Fruit fly (Drosophila melanogaster) whole organism, wandering third instar larva: Measurements from ENCODE around the gene PGRP-LA.

ENCODE experiments used
- Abd-B ChIP-seq: fragments of >200 bp; optimal IDR thresholded peaks from 2 replicates; lab custom pipeline; 2017; ENCODE audit warnings: missing biosample characterization, missing genetic modification characterization
- CG32264 ChIP-seq: fragments of 200-800 bp; sonication (Bioruptor generic); optimal IDR thresholded peaks from 2 replicates; lab custom pipeline; 2016; ENCODE audit warnings: missing biosample characterization, missing genetic modification characterization
- CG9705 ChIP-seq: fragments of 200-800 bp; sonication (Bioruptor generic); optimal IDR thresholded peaks from 2 replicates; lab custom pipeline; 2018; ENCODE audit warnings: missing biosample characterization, mild to moderate bottlenecking, missing genetic modification characterization
- CrebA ChIP-seq: fragments of 200-800 bp; sonication (Bioruptor generic); optimal IDR thresholded peaks from 2 replicates; lab custom pipeline; 2016; ENCODE audit warnings: missing biosample characterization, mild to moderate bottlenecking, missing genetic modification characterization, borderline replicate concordance
- Dfd ChIP-seq: fragments of >200 bp; optimal IDR thresholded peaks from 2 replicates; lab custom pipeline; 2017; ENCODE audit warnings: missing biosample characterization, missing genetic modification characterization
- GATAd ChIP-seq: sonication (Bioruptor generic); optimal IDR thresholded peaks from 2 replicates; lab custom pipeline; 2016; ENCODE audit warnings: missing biosample characterization, missing genetic modification characterization
- HLH106 ChIP-seq: fragments of 200-800 bp; optimal IDR thresholded peaks from 3 replicates; lab custom pipeline; 2019; ENCODE audit warnings: missing biosample characterization, mild to moderate bottlenecking, missing genetic modification characterization, moderate library complexity
- Hnf4 ChIP-seq: fragments of 200-800 bp; sonication (Bioruptor generic); optimal IDR thresholded peaks from 2 replicates; lab custom pipeline; 2016; ENCODE audit warnings: missing biosample characterization, mild to moderate bottlenecking, missing genetic modification characterization
- Hr78 ChIP-seq: fragments of >200 bp; optimal IDR thresholded peaks from 2 replicates; lab custom pipeline; 2017; ENCODE audit warnings: missing biosample characterization, missing genetic modification characterization
- Hr83 ChIP-seq: fragments of 200-300 bp; sonication (Bioruptor generic); optimal IDR thresholded peaks from 2 replicates; lab custom pipeline; 2016; ENCODE audit warnings: missing biosample characterization, mild to moderate bottlenecking, missing genetic modification characterization, moderate library complexity; ENCODE audit not compliant: poor library complexity, severe bottlenecking
- Jra ChIP-seq: sonication (Bioruptor generic); optimal IDR thresholded peaks from 2 replicates; lab custom pipeline; 2016; ENCODE audit warnings: missing biosample characterization, missing genetic modification characterization
- Myc ChIP-seq: fragments of >200 bp; optimal IDR thresholded peaks from 2 replicates; lab custom pipeline; 2017
- OdsH ChIP-seq: fragments of 200-800 bp; sonication (Bioruptor generic); optimal IDR thresholded peaks from 2 replicates; lab custom pipeline; 2016; ENCODE audit warnings: missing biosample characterization, mild to moderate bottlenecking, missing genetic modification characterization
- Rel ChIP-seq, 2 experiments: fragments of 200-800 bp; sonication (Bioruptor generic) in 1 of 2; optimal IDR thresholded peaks; 2 replicates in 1 of 2; 3 replicates in 1 of 2; lab custom pipeline; 2016 to 2019; ENCODE audit warnings: mild to moderate bottlenecking in 2 of 2, missing biosample characterization in 2 of 2, missing genetic modification characterization in 2 of 2, moderate library complexity in 1 of 2
- Sp1 ChIP-seq: fragments of 200-800 bp; sonication (Bioruptor generic); optimal IDR thresholded peaks from 3 replicates; lab custom pipeline; 2019; ENCODE audit warnings: missing biosample characterization, mild to moderate bottlenecking, missing genetic modification characterization, moderate library complexity
- br ChIP-seq: fragments of 200-800 bp; sonication (Bioruptor generic); optimal IDR thresholded peaks from 2 replicates; lab custom pipeline; 2016; ENCODE audit warnings: missing biosample characterization, missing genetic modification characterization
- brk ChIP-seq: fragments of 200-800 bp; sonication (Bioruptor generic); optimal IDR thresholded peaks from 2 replicates; lab custom pipeline; 2016; ENCODE audit warnings: missing biosample characterization, mild to moderate bottlenecking, missing genetic modification characterization
- dl ChIP-seq, 2 experiments: fragments of 175-275, 200-275 bp in 1 of 2; fragments of 200-275 bp in 1 of 2; sonication (Bioruptor generic); optimal IDR thresholded peaks; lab custom pipeline; 2018; ENCODE audit warnings: mild to moderate bottlenecking in 2 of 2, missing biosample characterization in 2 of 2, missing genetic modification characterization in 2 of 2, moderate library complexity in 2 of 2; ENCODE audit not compliant: partially characterized antibody in 2 of 2, insufficient read depth in 1 of 2
- dmrt93B ChIP-seq: fragments of 200-800 bp; sonication (Bioruptor generic); optimal IDR thresholded peaks from 2 replicates; lab custom pipeline; 2018; ENCODE audit warnings: missing biosample characterization, mild to moderate bottlenecking, missing genetic modification characterization
- dsf ChIP-seq: sonication (Bioruptor generic); optimal IDR thresholded peaks from 2 replicates; lab custom pipeline; 2016; ENCODE audit warnings: missing biosample characterization, missing genetic modification characterization, borderline replicate concordance
- foxo ChIP-seq, 2 experiments: fragments of 200-800 bp; sonication (Bioruptor generic); optimal IDR thresholded peaks; 2 replicates in 1 of 2; 3 replicates in 1 of 2; lab custom pipeline; 2016 to 2017; ENCODE audit warnings: missing biosample characterization in 2 of 2, missing genetic modification characterization in 2 of 2
- fru ChIP-seq: fragments of 200-800 bp; sonication (Bioruptor generic); optimal IDR thresholded peaks from 3 replicates; lab custom pipeline; 2016; ENCODE audit warnings: missing biosample characterization, mild to moderate bottlenecking, missing genetic modification characterization
- h ChIP-seq: fragments of 200-800 bp; sonication (Bioruptor generic); optimal IDR thresholded peaks from 3 replicates; lab custom pipeline; 2016; ENCODE audit warnings: missing biosample characterization, mild to moderate bottlenecking, missing genetic modification characterization
- jim ChIP-seq: fragments of 175-275, 200-325 bp; sonication (Bioruptor generic); optimal IDR thresholded peaks from 2 replicates; lab custom pipeline; 2016; ENCODE audit warnings: missing biosample characterization, mild to moderate bottlenecking, missing genetic modification characterization
- lola ChIP-seq: fragments of >200 bp; optimal IDR thresholded peaks from 2 replicates; lab custom pipeline; 2017; ENCODE audit warnings: missing biosample characterization, missing genetic modification characterization
- psq ChIP-seq: fragments of 200-800 bp; sonication (Bioruptor generic); optimal IDR thresholded peaks from 3 replicates; lab custom pipeline; 2017; ENCODE audit warnings: missing biosample characterization, mild to moderate bottlenecking, missing genetic modification characterization, moderate library complexity
- rgr ChIP-seq: fragments of 200-800 bp; sonication (Bioruptor generic); optimal IDR thresholded peaks from 3 replicates; lab custom pipeline; 2016; ENCODE audit warnings: missing biosample characterization, mild to moderate bottlenecking, missing genetic modification characterization
- sage ChIP-seq: fragments of 200-800 bp; sonication (Bioruptor generic); optimal IDR thresholded peaks from 2 replicates; lab custom pipeline; 2016; ENCODE audit warnings: missing biosample characterization, mild to moderate bottlenecking, missing genetic modification characterization
- sv ChIP-seq: fragments of 200-800 bp; sonication (Bioruptor generic); optimal IDR thresholded peaks from 3 replicates; lab custom pipeline; 2016; ENCODE audit warnings: missing biosample characterization, missing genetic modification characterization
- tai ChIP-seq: sonication (Bioruptor generic); optimal IDR thresholded peaks from 2 replicates; lab custom pipeline; 2016; ENCODE audit warnings: missing biosample characterization, missing genetic modification characterization
- usp ChIP-seq: fragments of >200 bp; optimal IDR thresholded peaks from 2 replicates; lab custom pipeline; 2017; ENCODE audit warnings: missing biosample characterization, missing genetic modification characterization
- woc ChIP-seq: sonication (Bioruptor generic); optimal IDR thresholded peaks from 2 replicates; lab custom pipeline; 2016; ENCODE audit warnings: missing biosample characterization, mild to moderate bottlenecking, missing genetic modification characterization

The PGRP-LA gene

dm6 chr3L:9333745-9334382, at the start of gene PGRP-LA:
Gene PGRP-LA (plus strand): TSS chr3L:9334332.
- TF ChIP-seq CG9705 (GFP tag; lab: Kevin White, UChicago) = no peak
- peak; percentile 18 for TF ChIP-seq HLH106
- peak; percentile 32 for TF ChIP-seq Myc (lab: Kevin White, UChicago)
- TF ChIP-seq foxo (GFP tag; optimal IDR thresholded peaks at IDR 0.05; lab: Kevin White, UChicago) = peak in 1 of 2 experiments; percentile 2

- TF ChIP-seq psq (GFP tag; lab: Kevin White, UChicago) (no peak), usp (no peak), OdsH (GFP tag; lab: Kevin White, UChicago) (no peak), brk (no peak), jim (GFP tag; lab: Kevin White, UChicago) (no peak), Abd-B (GFP tag; lab: Kevin White, UChicago) (no peak), Hr83 (GFP tag; lab: Kevin White, UChicago) (no peak), dl (GFP tag; optimal IDR thresholded peaks at IDR 0.05; lab: Kevin White, UChicago; ENCODE audit: insufficient read depth in 1 of 2, partially characterized antibody in 2 of 2) (no peak), GATAd (no peak), foxo (GFP tag; optimal IDR thresholded peaks at IDR 0.05; lab: Kevin White, UChicago) (no peak), dsf (GFP tag; lab: Kevin White, UChicago) (no peak), woc (GFP tag; lab: Kevin White, UChicago) (no peak)
Measured at dm6 chr3L:9304393-9304792, 29.7 kb upstream of the PGRP-LA start.

dm6 chr3L:9335711-9336110, 1.6 kb downstream of the PGRP-LA start:
- TF ChIP-seq Jra (GFP tag; lab: Kevin White, UChicago) = no peak
- no peak for TF ChIP-seq sage (GFP tag; lab: Kevin White, UChicago)
- TF ChIP-seq Hr78 (GFP tag; lab: Kevin White, UChicago) = no peak
- no peak for TF ChIP-seq Abd-B (GFP tag; lab: Kevin White, UChicago)
- TF ChIP-seq psq (GFP tag; lab: Kevin White, UChicago) = peak; percentile 73
- TF ChIP-seq rgr (GFP tag; lab: Kevin White, UChicago) = peak; percentile 13
- peak; percentile 4 for TF ChIP-seq dmrt93B (GFP tag; lab: Kevin White, UChicago)
- no peak for TF ChIP-seq Hr83 (GFP tag; lab: Kevin White, UChicago)
- no peak for TF ChIP-seq CG32264 (GFP tag; lab: Kevin White, UChicago)
- peak; percentile 33 for TF ChIP-seq h (GFP tag; lab: Kevin White, UChicago)
- TF ChIP-seq fru (GFP tag; lab: Kevin White, UChicago) = no peak
- TF ChIP-seq foxo (GFP tag; optimal IDR thresholded peaks at IDR 0.05; lab: Kevin White, UChicago) = peak in 1 of 2 experiments; percentile 14
- TF ChIP-seq brk = no peak
- TF ChIP-seq br (GFP tag; lab: Kevin White, UChicago) = no peak
- TF ChIP-seq GATAd = no peak
- TF ChIP-seq lola (GFP tag; lab: Kevin White, UChicago) = no peak
- TF ChIP-seq tai (GFP tag; lab: Kevin White, UChicago) = no peak
- no peak for TF ChIP-seq Rel (GFP tag; optimal IDR thresholded peaks at IDR 0.05; lab: Kevin White, UChicago)
- TF ChIP-seq Rel (tag; optimal IDR thresholded peaks at IDR 0.05; lab: Kevin White, UChicago) = peak; percentile 91
- no peak for TF ChIP-seq dsf (GFP tag; lab: Kevin White, UChicago)
- TF ChIP-seq dl (GFP tag; optimal IDR thresholded peaks at IDR 0.05; lab: Kevin White, UChicago; ENCODE audit: insufficient read depth in 1 of 2, partially characterized antibody in 2 of 2) = peak in 1 of 2 experiments; percentile 0
- TF ChIP-seq Sp1 (GFP tag; lab: Kevin White, UChicago) = peak; percentile 4
- no peak for TF ChIP-seq CrebA (GFP tag; lab: Kevin White, UChicago)
- peak; percentile 11 for TF ChIP-seq OdsH (GFP tag; lab: Kevin White, UChicago)
- no peak for TF ChIP-seq Dfd
- TF ChIP-seq Myc (lab: Kevin White, UChicago) = no peak
- no peak for TF ChIP-seq sv
- TF ChIP-seq, all 38 proteins: peak for 9

dm6 chr3L:9337942-9338468, 3.9 kb downstream of the PGRP-LA start:
- TF ChIP-seq GATAd = no peak
- no peak for TF ChIP-seq br (GFP tag; lab: Kevin White, UChicago)
- peak in 1 of 2 experiments; percentile 40 for TF ChIP-seq dl (GFP tag; optimal IDR thresholded peaks at IDR 0.05; lab: Kevin White, UChicago; ENCODE audit: insufficient read depth in 1 of 2, partially characterized antibody in 2 of 2)
- TF ChIP-seq woc (GFP tag; lab: Kevin White, UChicago) = no peak
- TF ChIP-seq Jra (GFP tag; lab: Kevin White, UChicago) = no peak
- no peak for TF ChIP-seq Hnf4 (GFP tag; lab: Kevin White, UChicago)
- no peak for TF ChIP-seq dmrt93B (GFP tag; lab: Kevin White, UChicago)
- TF ChIP-seq, all 38 proteins: peak for 1
